Worm (Caenorhabditis elegans) whole organism, late embryonic: ENCODE results near the gene F35C11.6.

Experiments used
- C38D4.7 ChIP-seq: fragments of 200-800 bp; sonication (Bioruptor generic); optimal IDR thresholded peaks from 2 replicates; lab custom pipeline; 2018; ENCODE audit warnings: mild to moderate bottlenecking, missing genetic modification characterization, moderate library complexity, missing compliant biosample characterization
- F13H6.1 ChIP-seq: sonication (generic microtip); optimal IDR thresholded peaks from 2 replicates; lab custom pipeline; 2016; ENCODE audit warnings: missing genetic modification characterization, missing compliant biosample characterization
- K09A11.1 ChIP-seq: sonication (generic microtip); optimal IDR thresholded peaks from 2 replicates; lab custom pipeline; 2017; ENCODE audit warnings: antibody characterized with exemption, mild to moderate bottlenecking, missing genetic modification characterization, missing compliant biosample characterization; ENCODE audit not compliant: insufficient read depth
- T23F11.4 ChIP-seq: fragments of 200-800 bp; sonication (Bioruptor generic); optimal IDR thresholded peaks from 2 replicates; lab custom pipeline; 2018; ENCODE audit warnings: mild to moderate bottlenecking, missing genetic modification characterization, missing compliant biosample characterization
- Y22D7AL.16 ChIP-seq: sonication (generic microtip); optimal IDR thresholded peaks from 2 replicates; lab custom pipeline; 2016; ENCODE audit warnings: missing genetic modification characterization, missing compliant biosample characterization
- ama-1 ChIP-seq: fragments of 150-350 bp; optimal IDR thresholded peaks from 2 replicates; lab custom pipeline; 2014
- ceh-19 ChIP-seq: fragments of 200-800 bp; sonication (Bioruptor generic); optimal IDR thresholded peaks from 2 replicates; lab custom pipeline; 2018; ENCODE audit warnings: mild to moderate bottlenecking, missing genetic modification characterization, missing compliant biosample characterization
- ceh-22 ChIP-seq: sonication (generic microtip); optimal IDR thresholded peaks from 2 replicates; lab custom pipeline; 2017; ENCODE audit warnings: missing biosample characterization, missing genetic modification characterization
- ceh-24 ChIP-seq: sonication (generic microtip); optimal IDR thresholded peaks from 2 replicates; lab custom pipeline; 2016; ENCODE audit warnings: mild to moderate bottlenecking, missing genetic modification characterization, missing compliant biosample characterization
- ceh-31 ChIP-seq: sonication (generic microtip); optimal IDR thresholded peaks from 2 replicates; lab custom pipeline; 2016; ENCODE audit warnings: missing genetic modification characterization, missing compliant biosample characterization
- ceh-34 ChIP-seq: sonication (generic microtip); optimal IDR thresholded peaks from 2 replicates; lab custom pipeline; 2016; ENCODE audit warnings: mild to moderate bottlenecking, missing genetic modification characterization, missing compliant biosample characterization
- ceh-45 ChIP-seq: fragments of 200-800 bp; sonication (Bioruptor generic); IDR thresholded peaks from 2 replicates; pipeline ENCODE4 v1.3.6; 2022; ENCODE audit warnings: missing genetic modification reagents, missing genetic modification characterization, missing compliant biosample characterization
- ceh-48 ChIP-seq: sonication (generic microtip); optimal IDR thresholded peaks from 2 replicates; lab custom pipeline; 2016; ENCODE audit warnings: missing genetic modification characterization, inconsistent platforms, missing compliant biosample characterization
- ceh-6 ChIP-seq: fragments of 200-800 bp; sonication (Bioruptor generic); optimal IDR thresholded peaks from 2 replicates; lab custom pipeline; 2018; ENCODE audit warnings: mild to moderate bottlenecking, missing genetic modification characterization, missing compliant biosample characterization
- ceh-9 ChIP-seq: sonication (generic microtip); optimal IDR thresholded peaks from 2 replicates; lab custom pipeline; 2016; ENCODE audit warnings: mild to moderate bottlenecking, missing genetic modification characterization, inconsistent platforms, missing compliant biosample characterization
- dve-1 ChIP-seq: sonication (generic microtip); optimal IDR thresholded peaks from 2 replicates; lab custom pipeline; 2017; ENCODE audit warnings: antibody characterized with exemption, mild to moderate bottlenecking, missing genetic modification characterization, missing compliant biosample characterization
- ets-4 ChIP-seq: sonication (generic microtip); optimal IDR thresholded peaks from 2 replicates; lab custom pipeline; 2016; ENCODE audit warnings: missing genetic modification characterization, missing compliant biosample characterization
- eyg-1 ChIP-seq: sonication (generic microtip); optimal IDR thresholded peaks from 2 replicates; lab custom pipeline; 2016; ENCODE audit warnings: missing genotype, missing genetic modification characterization, missing compliant biosample characterization
- fkh-10 ChIP-seq: fragments of 150-350 bp; optimal IDR thresholded peaks from 2 replicates; lab custom pipeline; 2014; ENCODE audit warnings: missing biosample characterization, missing genetic modification reagents, missing genetic modification characterization
- hlh-8 ChIP-seq: sonication (generic microtip); optimal IDR thresholded peaks from 2 replicates; lab custom pipeline; 2016; ENCODE audit warnings: missing genotype, missing genetic modification characterization, missing compliant biosample characterization
- lim-6 ChIP-seq: sonication (generic microtip); optimal IDR thresholded peaks from 2 replicates; lab custom pipeline; 2016; ENCODE audit warnings: missing genetic modification characterization, missing compliant biosample characterization
- lin-11 ChIP-seq: fragments of 200-800 bp; sonication (Bioruptor generic); optimal IDR thresholded peaks from 2 replicates; lab custom pipeline; 2018; ENCODE audit warnings: mild to moderate bottlenecking, missing genetic modification characterization, missing compliant biosample characterization
- madf-2 ChIP-seq: sonication (generic microtip); optimal IDR thresholded peaks from 2 replicates; lab custom pipeline; 2017; ENCODE audit warnings: missing genetic modification characterization, missing compliant biosample characterization
- npax-4 ChIP-seq: sonication (generic microtip); optimal IDR thresholded peaks from 2 replicates; lab custom pipeline; 2016; ENCODE audit warnings: missing genetic modification characterization, missing compliant biosample characterization
- odd-2 ChIP-seq: sonication (generic microtip); optimal IDR thresholded peaks from 2 replicates; lab custom pipeline; 2017; ENCODE audit warnings: antibody characterized with exemption, mild to moderate bottlenecking, missing genetic modification characterization, missing compliant biosample characterization
- pat-9 ChIP-seq: fragments of 200-800 bp; sonication (Bioruptor generic); optimal IDR thresholded peaks from 2 replicates; lab custom pipeline; 2018; ENCODE audit warnings: mild to moderate bottlenecking, missing genetic modification characterization, moderate library complexity, missing compliant biosample characterization
- pax-1 ChIP-seq: fragments of 150-350 bp; optimal IDR thresholded peaks from 2 replicates; lab custom pipeline; 2014; ENCODE audit warnings: missing biosample characterization, missing genetic modification characterization
- pha-2 ChIP-seq: sonication (generic microtip); optimal IDR thresholded peaks from 2 replicates; lab custom pipeline; 2017; ENCODE audit warnings: mild to moderate bottlenecking, missing genetic modification characterization, missing compliant biosample characterization
- pqm-1 ChIP-seq: sonication (generic microtip); optimal IDR thresholded peaks from 2 replicates; lab custom pipeline; 2016; ENCODE audit warnings: missing genetic modification characterization, missing compliant biosample characterization
- sox-2 ChIP-seq: fragments of 200-800 bp; sonication (Bioruptor generic); IDR thresholded peaks from 2 replicates; pipeline ENCODE4 v1.3.6; 2022; ENCODE audit warnings: missing genetic modification reagents, missing genetic modification characterization, missing compliant biosample characterization
- sox-4 ChIP-seq: sonication (generic microtip); optimal IDR thresholded peaks from 2 replicates; lab custom pipeline; 2017; ENCODE audit warnings: mild to moderate bottlenecking, missing genetic modification characterization, inconsistent platforms, missing compliant biosample characterization
- syd-9 ChIP-seq: sonication (generic microtip); optimal IDR thresholded peaks from 2 replicates; lab custom pipeline; 2016; ENCODE audit warnings: mild to moderate bottlenecking, missing genetic modification characterization, moderate library complexity, missing compliant biosample characterization
- unc-42 ChIP-seq: sonication (generic microtip); optimal IDR thresholded peaks from 2 replicates; lab custom pipeline; 2016; ENCODE audit warnings: missing genotype, missing genetic modification characterization, missing compliant biosample characterization
- unc-86 ChIP-seq: sonication (generic microtip); optimal IDR thresholded peaks from 2 replicates; lab custom pipeline; 2016; ENCODE audit warnings: missing genetic modification characterization, missing compliant biosample characterization

F35C11.6 gene

ce11 chrII:8214367-8214766 is 44.6 kb downstream of the F35C11.6 start, which contains the start of gene M110.10:
TSS of gene M110.10 (minus strand) at chrII:8214467.
- no peak for TF ChIP-seq npax-4 (tag; lab: Kevin White, UChicago)
- TF ChIP-seq ceh-6 (GFP tag; lab: Kevin White, UChicago), result no peak
- no peak for TF ChIP-seq ceh-48
- TF ChIP-seq ceh-31, result no peak
- no peak for TF ChIP-seq sox-4
- no peak for TF ChIP-seq ceh-45 (GFP tag; lab: Robert Waterston, UW)
- no peak for TF ChIP-seq ama-1
- TF ChIP-seq unc-42 (tag; lab: Kevin White, UChicago), result no peak
- TF ChIP-seq pqm-1, result no peak
- TF ChIP-seq fkh-10 (GFP tag; lab: Kevin White, UChicago), result no peak
- no peak for TF ChIP-seq ets-4 (tag; lab: Kevin White, UChicago)
- TF ChIP-seq syd-9 (tag; lab: Kevin White, UChicago), result no peak
- no peak for TF ChIP-seq lin-11 (tag; lab: Kevin White, UChicago)
- no peak for TF ChIP-seq C38D4.7
- TF ChIP-seq, all 69 proteins: peak for 0

- TF ChIP-seq ets-4 (tag; lab: Kevin White, UChicago), result no peak
- no peak for TF ChIP-seq ceh-48
- no peak for TF ChIP-seq ceh-31
- no peak for TF ChIP-seq T23F11.4 (GFP tag; lab: Kevin White, UChicago)
- no peak for TF ChIP-seq lim-6 (tag; lab: Kevin White, UChicago)
- TF ChIP-seq Y22D7AL.16 (tag; lab: Kevin White, UChicago), result no peak
- no peak for TF ChIP-seq pha-2 (tag; lab: Kevin White, UChicago)
- no peak for TF ChIP-seq ama-1
- no peak for TF ChIP-seq hlh-8 (tag; lab: Kevin White, UChicago)
- no peak for TF ChIP-seq odd-2 (tag; lab: Kevin White, UChicago)
- no peak for TF ChIP-seq madf-2 (tag; lab: Kevin White, UChicago)
- no peak for TF ChIP-seq ceh-24
- TF ChIP-seq, all 69 proteins: peak for 0
These were observed 46.3 kb downstream of the F35C11.6 start, which contains the start of gene twk-3 for ce11 chrII:8212680-8213079. TSS of gene twk-3 (minus strand) at chrII:8212780.

- no peak for TF ChIP-seq dve-1 (tag; lab: Kevin White, UChicago)
- TF ChIP-seq ceh-22 (tag; lab: Kevin White, UChicago), result no peak
- no peak for TF ChIP-seq fkh-10 (GFP tag; lab: Kevin White, UChicago)
- TF ChIP-seq ceh-19 (GFP tag; lab: Kevin White, UChicago), result no peak
- no peak for TF ChIP-seq ceh-9 (tag; lab: Kevin White, UChicago)
- TF ChIP-seq ceh-24, result no peak
- TF ChIP-seq ama-1, result no peak
- TF ChIP-seq pax-1 (tag; lab: Kevin White, UChicago), result no peak
- no peak for TF ChIP-seq pat-9
- TF ChIP-seq F13H6.1 (tag; lab: Kevin White, UChicago), result no peak
- no peak for TF ChIP-seq ets-4 (tag; lab: Kevin White, UChicago)
- TF ChIP-seq madf-2 (tag; lab: Kevin White, UChicago), result no peak
- TF ChIP-seq unc-86 (tag; lab: Kevin White, UChicago), result no peak
- TF ChIP-seq sox-2 (GFP tag; lab: Robert Waterston, UW), result no peak
- no peak for TF ChIP-seq ceh-34
- TF ChIP-seq eyg-1 (tag; lab: Kevin White, UChicago), result no peak
- TF ChIP-seq K09A11.1 (tag; lab: Kevin White, UChicago), result no peak
These were observed 49.5 kb downstream of the F35C11.6 start, which contains the start of gene M110.8 for ce11 chrII:8209476-8209875. TSS of gene M110.8 (minus strand) at chrII:8209576.
